Worm (Caenorhabditis elegans) whole organism, late embryonic: Measurements from ENCODE around the gene let-70.

Experiments
- C08G9.2 ChIP-seq: sonication (generic microtip); optimal IDR thresholded peaks from 2 replicates; lab custom pipeline; 2016; ENCODE audit warnings: mild to moderate bottlenecking, missing genetic modification characterization, moderate library complexity, missing compliant biosample characterization
- K02D7.2 ChIP-seq: sonication (generic microtip); optimal IDR thresholded peaks from 2 replicates; lab custom pipeline; 2017; ENCODE audit warnings: mild to moderate bottlenecking, missing genetic modification characterization, missing compliant biosample characterization
- K09A11.1 ChIP-seq: sonication (generic microtip); optimal IDR thresholded peaks from 2 replicates; lab custom pipeline; 2017; ENCODE audit warnings: antibody characterized with exemption, mild to moderate bottlenecking, missing genetic modification characterization, missing compliant biosample characterization; ENCODE audit not compliant: insufficient read depth
- T23F11.4 ChIP-seq: fragments of 200-800 bp; sonication (Bioruptor generic); optimal IDR thresholded peaks from 2 replicates; lab custom pipeline; 2018; ENCODE audit warnings: mild to moderate bottlenecking, missing genetic modification characterization, missing compliant biosample characterization
- ahr-1 ChIP-seq: sonication (generic microtip); optimal IDR thresholded peaks from 2 replicates; lab custom pipeline; 2016; ENCODE audit warnings: missing genetic modification characterization, missing compliant biosample characterization
- ama-1 ChIP-seq: fragments of 150-350 bp; optimal IDR thresholded peaks from 2 replicates; lab custom pipeline; 2014
- ceh-14 ChIP-seq: sonication (generic microtip); optimal IDR thresholded peaks from 2 replicates; lab custom pipeline; 2016; ENCODE audit warnings: missing genotype, missing genetic modification characterization, missing compliant biosample characterization
- ceh-19 ChIP-seq: fragments of 200-800 bp; sonication (Bioruptor generic); optimal IDR thresholded peaks from 2 replicates; lab custom pipeline; 2018; ENCODE audit warnings: mild to moderate bottlenecking, missing genetic modification characterization, missing compliant biosample characterization
- ceh-22 ChIP-seq: sonication (generic microtip); optimal IDR thresholded peaks from 2 replicates; lab custom pipeline; 2017; ENCODE audit warnings: missing biosample characterization, missing genetic modification characterization
- ceh-31 ChIP-seq: sonication (generic microtip); optimal IDR thresholded peaks from 2 replicates; lab custom pipeline; 2016; ENCODE audit warnings: missing genetic modification characterization, missing compliant biosample characterization
- ceh-34 ChIP-seq: sonication (generic microtip); optimal IDR thresholded peaks from 2 replicates; lab custom pipeline; 2016; ENCODE audit warnings: mild to moderate bottlenecking, missing genetic modification characterization, missing compliant biosample characterization
- ceh-45 ChIP-seq: fragments of 200-800 bp; sonication (Bioruptor generic); IDR thresholded peaks from 2 replicates; pipeline ENCODE4 v1.3.6; 2022; ENCODE audit warnings: missing genetic modification reagents, missing genetic modification characterization, missing compliant biosample characterization
- che-1 ChIP-seq: sonication (generic microtip); optimal IDR thresholded peaks from 2 replicates; lab custom pipeline; 2016; ENCODE audit warnings: mild to moderate bottlenecking, missing genetic modification characterization, missing compliant biosample characterization
- dmd-4 ChIP-seq: sonication (generic microtip); optimal IDR thresholded peaks from 2 replicates; lab custom pipeline; 2016; ENCODE audit warnings: borderline replicate concordance, missing genetic modification characterization, missing compliant biosample characterization
- elt-4 ChIP-seq: sonication (generic microtip); optimal IDR thresholded peaks from 2 replicates; lab custom pipeline; 2016; ENCODE audit warnings: missing genetic modification characterization, missing compliant biosample characterization
- fax-1 ChIP-seq: sonication (generic microtip); optimal IDR thresholded peaks from 2 replicates; lab custom pipeline; 2016; ENCODE audit warnings: missing genotype, missing genetic modification characterization, missing compliant biosample characterization
- fkh-10 ChIP-seq: fragments of 150-350 bp; optimal IDR thresholded peaks from 2 replicates; lab custom pipeline; 2014; ENCODE audit warnings: missing biosample characterization, missing genetic modification reagents, missing genetic modification characterization
- hlh-13 ChIP-seq: fragments of 200-800 bp; sonication (Bioruptor generic); optimal IDR thresholded peaks from 2 replicates; lab custom pipeline; 2018; ENCODE audit warnings: mild to moderate bottlenecking, missing genetic modification characterization, missing compliant biosample characterization
- hlh-30 ChIP-seq: sonication (generic microtip); optimal IDR thresholded peaks from 2 replicates; lab custom pipeline; 2017; ENCODE audit warnings: antibody characterized with exemption, missing genetic modification characterization, missing compliant biosample characterization; ENCODE audit not compliant: insufficient read depth
- lin-11 ChIP-seq: fragments of 200-800 bp; sonication (Bioruptor generic); optimal IDR thresholded peaks from 2 replicates; lab custom pipeline; 2018; ENCODE audit warnings: mild to moderate bottlenecking, missing genetic modification characterization, missing compliant biosample characterization
- madf-2 ChIP-seq: sonication (generic microtip); optimal IDR thresholded peaks from 2 replicates; lab custom pipeline; 2017; ENCODE audit warnings: missing genetic modification characterization, missing compliant biosample characterization
- mec-3 ChIP-seq: sonication (generic microtip); optimal IDR thresholded peaks from 2 replicates; lab custom pipeline; 2016; ENCODE audit warnings: borderline replicate concordance, missing genetic modification characterization, missing compliant biosample characterization
- nhr-232 ChIP-seq: sonication (generic microtip); optimal IDR thresholded peaks from 2 replicates; lab custom pipeline; 2016; ENCODE audit warnings: missing genetic modification characterization, missing compliant biosample characterization
- npax-4 ChIP-seq: sonication (generic microtip); optimal IDR thresholded peaks from 2 replicates; lab custom pipeline; 2016; ENCODE audit warnings: missing genetic modification characterization, missing compliant biosample characterization
- odd-2 ChIP-seq: sonication (generic microtip); optimal IDR thresholded peaks from 2 replicates; lab custom pipeline; 2017; ENCODE audit warnings: antibody characterized with exemption, mild to moderate bottlenecking, missing genetic modification characterization, missing compliant biosample characterization
- pag-3 ChIP-seq: sonication (generic microtip); optimal IDR thresholded peaks from 2 replicates; lab custom pipeline; 2016; ENCODE audit warnings: missing compliant biosample characterization, missing genetic modification characterization, borderline replicate concordance
- pat-9 ChIP-seq: fragments of 200-800 bp; sonication (Bioruptor generic); optimal IDR thresholded peaks from 2 replicates; lab custom pipeline; 2018; ENCODE audit warnings: mild to moderate bottlenecking, missing genetic modification characterization, moderate library complexity, missing compliant biosample characterization
- pax-1 ChIP-seq: fragments of 150-350 bp; optimal IDR thresholded peaks from 2 replicates; lab custom pipeline; 2014; ENCODE audit warnings: missing biosample characterization, missing genetic modification characterization
- ref-2 ChIP-seq: sonication (generic microtip); optimal IDR thresholded peaks from 2 replicates; lab custom pipeline; 2016; ENCODE audit warnings: missing genetic modification characterization, missing compliant biosample characterization
- rnt-1 ChIP-seq: sonication (generic microtip); optimal IDR thresholded peaks from 2 replicates; lab custom pipeline; 2016; ENCODE audit warnings: missing genetic modification characterization, missing compliant biosample characterization
- ttx-3 ChIP-seq: sonication (generic microtip); optimal IDR thresholded peaks from 2 replicates; lab custom pipeline; 2016; ENCODE audit warnings: missing genetic modification reagents, missing genetic modification characterization, missing compliant biosample characterization
- unc-42 ChIP-seq: sonication (generic microtip); optimal IDR thresholded peaks from 2 replicates; lab custom pipeline; 2016; ENCODE audit warnings: missing genotype, missing genetic modification characterization, missing compliant biosample characterization
- unc-86 ChIP-seq: sonication (generic microtip); optimal IDR thresholded peaks from 2 replicates; lab custom pipeline; 2016; ENCODE audit warnings: missing genetic modification characterization, missing compliant biosample characterization
- zip-5 ChIP-seq: sonication (generic microtip); optimal IDR thresholded peaks from 2 replicates; lab custom pipeline; 2016; ENCODE audit warnings: missing genetic modification characterization, missing compliant biosample characterization
- ztf-16 ChIP-seq: sonication (generic microtip); optimal IDR thresholded peaks from 2 replicates; lab custom pipeline; 2017; ENCODE audit warnings: missing genetic modification characterization, missing compliant biosample characterization

The let-70 gene

DNA sequence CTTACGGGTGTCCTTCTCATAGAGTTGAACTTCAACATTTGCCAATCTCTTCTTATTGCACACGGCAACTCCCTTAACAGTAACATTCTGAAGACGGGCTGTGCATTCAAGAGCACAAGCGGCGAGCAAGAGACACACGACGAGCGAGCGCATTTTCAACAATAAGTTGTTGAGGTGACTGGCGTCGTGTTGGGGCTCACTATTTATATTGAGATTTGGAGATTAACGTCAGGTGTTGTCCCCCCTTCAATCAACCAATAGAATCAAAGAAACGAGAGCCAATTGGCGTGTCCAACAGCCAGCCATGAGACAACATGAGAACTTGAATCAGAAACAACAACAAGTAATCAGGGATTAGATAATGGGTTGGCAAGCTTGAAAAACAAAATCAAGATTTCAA is 18.1 kb downstream of the let-70 start, which contains the start of gene ttr-16 (continued):
- TF ChIP-seq K02D7.2 (tag; lab: Kevin White, UChicago), result no peak

DNA sequence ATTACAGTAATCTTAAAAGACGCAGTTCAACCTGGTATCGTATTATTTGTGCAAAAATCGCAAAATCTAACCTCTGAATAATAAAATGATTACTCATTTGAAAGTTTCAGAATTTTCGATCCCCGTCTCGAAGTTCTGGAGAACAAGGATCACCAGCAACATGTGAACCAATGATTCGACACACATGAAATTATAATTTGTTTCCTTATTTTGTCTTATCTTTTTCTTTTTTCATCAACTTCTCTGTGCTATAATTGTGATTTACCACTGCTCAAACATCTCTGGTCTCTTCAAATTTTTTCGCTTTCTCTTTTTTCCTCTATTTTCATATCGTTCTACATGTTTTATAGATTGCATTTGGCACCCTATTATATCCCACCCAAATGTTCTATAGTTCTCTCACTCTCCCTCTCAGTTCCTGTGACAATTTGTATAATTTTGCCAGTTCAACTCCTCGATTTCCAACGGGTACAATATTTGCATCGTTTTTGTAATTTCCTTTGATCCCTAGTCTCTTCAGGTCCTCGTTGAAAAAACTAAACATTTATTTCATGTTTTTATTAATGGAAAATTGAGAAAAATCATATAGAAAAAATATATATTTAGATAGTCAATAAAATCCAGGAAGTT is 19.0 kb downstream of the let-70 start:
- TF ChIP-seq ama-1 (no peak), C08G9.2 (no peak), K09A11.1 (tag; lab: Kevin White, UChicago) (no peak), zip-5 (tag; lab: Kevin White, UChicago) (no peak), pag-3 (tag; lab: Kevin White, UChicago) (no peak), ahr-1 (tag; lab: Kevin White, UChicago) (no peak), rnt-1 (tag; lab: Kevin White, UChicago) (no peak), hlh-13 (no peak), lin-11 (tag; lab: Kevin White, UChicago) (no peak), ztf-16 (tag; lab: Kevin White, UChicago) (no peak), ceh-31 (tag; lab: Kevin White, UChicago) (no peak), madf-2 (tag; lab: Kevin White, UChicago) (no peak)

- no peak for TF ChIP-seq pat-9 (tag; lab: Kevin White, UChicago)
- TF ChIP-seq pax-1 (tag; lab: Kevin White, UChicago), result no peak
- no peak for TF ChIP-seq lin-11 (tag; lab: Kevin White, UChicago)
- no peak for TF ChIP-seq ceh-14 (tag; lab: Kevin White, UChicago)
- TF ChIP-seq nhr-232 (tag; lab: Kevin White, UChicago), result no peak
- no peak for TF ChIP-seq npax-4 (tag; lab: Kevin White, UChicago)
- no peak for TF ChIP-seq ceh-19
- TF ChIP-seq fax-1 (tag; lab: Kevin White, UChicago), result no peak
- TF ChIP-seq ceh-45, result no peak
- no peak for TF ChIP-seq T23F11.4 (GFP tag; lab: Kevin White, UChicago)
- TF ChIP-seq che-1 (tag; lab: Kevin White, UChicago), result no peak
- TF ChIP-seq ceh-34 (tag; lab: Kevin White, UChicago), result no peak
- no peak for TF ChIP-seq dmd-4
- no peak for TF ChIP-seq ceh-22 (tag; lab: Kevin White, UChicago)
- TF ChIP-seq mec-3, result no peak
- TF ChIP-seq hlh-30 (tag; lab: Kevin White, UChicago), result no peak
- TF ChIP-seq zip-5 (tag; lab: Kevin White, UChicago), result no peak
Measured at ce11 chrIV:11053652-11054317, 28.3 kb downstream of the let-70 start, which contains the start of the genes F36H1.12 and lin-3. Gene F36H1.12, minus strand, starts transcription at chrIV:11053702. Gene lin-3, plus strand, starts transcription at chrIV:11054308.

DNA sequence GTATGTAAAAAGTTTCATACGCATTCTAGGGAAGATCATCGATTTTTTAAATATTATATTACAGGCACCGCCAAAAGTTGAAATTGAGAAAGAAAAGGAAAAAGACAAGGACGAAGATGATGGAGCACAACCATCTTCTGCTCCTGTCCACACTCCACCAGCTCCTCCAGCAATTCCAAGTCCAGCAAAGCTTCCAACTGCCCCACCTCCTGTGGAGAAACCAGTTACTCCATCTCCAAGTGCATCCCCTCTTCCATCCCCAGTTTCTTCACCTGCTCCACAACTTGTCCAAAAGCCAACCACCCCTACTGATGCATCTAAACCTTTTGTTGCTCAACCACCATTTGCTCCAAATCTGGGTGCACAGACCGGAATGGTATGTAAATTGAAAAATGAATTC is 30.1 kb downstream of the let-70 start:
- TF ChIP-seq ref-2 (tag; lab: Kevin White, UChicago) (no peak), unc-42 (tag; lab: Kevin White, UChicago) (no peak), ceh-14 (tag; lab: Kevin White, UChicago) (no peak), lin-11 (tag; lab: Kevin White, UChicago) (no peak), ceh-31 (tag; lab: Kevin White, UChicago) (no peak), ztf-16 (tag; lab: Kevin White, UChicago) (no peak), odd-2 (tag; lab: Kevin White, UChicago) (no peak), ceh-19 (no peak), pax-1 (tag; lab: Kevin White, UChicago) (no peak), ttx-3 (tag; lab: Kevin White, UChicago) (no peak), mec-3 (no peak), elt-4 (no peak), madf-2 (tag; lab: Kevin White, UChicago) (no peak), ama-1 (no peak), fkh-10 (GFP tag; lab: Kevin White, UChicago) (no peak), unc-86 (tag; lab: Kevin White, UChicago) (no peak), pat-9 (tag; lab: Kevin White, UChicago) (no peak)
